Worm (Caenorhabditis elegans): ENCODE results near the gene Y32F6A.4.

DNA sequence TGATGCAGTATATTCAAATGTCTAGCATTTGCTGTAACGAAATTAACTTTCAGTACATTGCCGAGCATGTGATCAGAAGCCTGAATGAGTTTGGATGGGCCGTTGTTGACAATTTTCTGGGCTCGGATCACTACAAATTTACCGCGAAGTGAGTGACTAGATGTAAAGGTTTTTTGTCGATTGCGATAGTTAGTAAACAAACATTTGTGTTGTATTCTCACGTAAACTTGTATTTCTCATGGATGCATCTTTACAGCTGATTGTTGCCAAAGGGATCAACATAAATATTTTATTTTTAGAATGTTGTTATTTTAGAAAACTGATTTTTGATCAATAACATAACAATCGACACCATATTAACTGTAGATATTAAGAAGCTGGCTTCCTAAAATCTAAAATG is 40.2 kb upstream of the Y32F6A.4 start:
- no peak for TF ChIP-seq nhr-28 (tag; optimal IDR thresholded peaks at IDR 0.05)
- TF ChIP-seq elt-2 (tag; optimal IDR thresholded peaks at IDR 0.05): no peak
- TF ChIP-seq nhr-237 (tag; optimal IDR thresholded peaks at IDR 0.05): no peak
- no peak for TF ChIP-seq fos-1 (tag; optimal IDR thresholded peaks at IDR 0.05)
- no peak for TF ChIP-seq ama-1 (optimal IDR thresholded peaks at IDR 0.05)
- no peak for TF ChIP-seq ceh-82 (tag; optimal IDR thresholded peaks at IDR 0.05)
- no peak for TF ChIP-seq ceh-28 (tag; optimal IDR thresholded peaks at IDR 0.05)
- no peak for TF ChIP-seq nhr-11 (tag; optimal IDR thresholded peaks at IDR 0.05)
- no peak for TF ChIP-seq elt-3 (tag; optimal IDR thresholded peaks at IDR 0.05)

Data from whole organism, L3 larva.